Worm (Caenorhabditis elegans) whole organism, L4 larva: Measurements from ENCODE around the gene ZK112.4.
A peak's percentile ranks its signal among the peaks of the same experiment; 100 is the strongest.

Experiments
- F44E2.7 ChIP-seq: fragments of 200-800 bp; sonication (Bioruptor generic); IDR thresholded peaks from 2 replicates; pipeline ENCODE4 v2.1.2; 2022; ENCODE audit warnings: missing genetic modification characterization, missing compliant biosample characterization
- T20F7.1 ChIP-seq: fragments of 200-800 bp; sonication (Bioruptor generic); optimal IDR thresholded peaks from 2 replicates; lab custom pipeline; 2018; ENCODE audit warnings: mild to moderate bottlenecking, missing genetic modification characterization, missing compliant biosample characterization
- T26A8.4 ChIP-seq: fragments of 200-800 bp; sonication (Bioruptor generic); IDR thresholded peaks from 2 replicates; pipeline ENCODE4 v1.3.6; 2022; ENCODE audit warnings: missing genetic modification characterization, missing compliant biosample characterization
- Y75B8A.6 ChIP-seq: fragments of 200-800 bp; sonication (Bioruptor generic); IDR thresholded peaks from 2 replicates; pipeline ENCODE4 v1.3.6; 2022; ENCODE audit warnings: missing genetic modification reagents, missing genetic modification characterization, missing compliant biosample characterization
- ZK337.2 ChIP-seq: fragments of 200-800 bp; sonication (Bioruptor generic); IDR thresholded peaks from 2 replicates; pipeline ENCODE4 v1.3.6; 2022; ENCODE audit warnings: missing genetic modification reagents, missing genetic modification characterization, missing compliant biosample characterization
- aha-1 ChIP-seq: fragments of 150-350 bp; peaks from one replicate; lab custom pipeline; 2014; ENCODE audit warnings: missing biosample characterization, missing genetic modification characterization
- arid-1 ChIP-seq: fragments of 200-800 bp; sonication (Bioruptor generic); conservative IDR thresholded peaks from 2 replicates; pipeline ENCODE4 v1.3.6; 2022; ENCODE audit warnings: missing genetic modification reagents, missing genetic modification characterization, missing compliant biosample characterization
- attf-4 ChIP-seq: sonication (generic microtip); optimal IDR thresholded peaks from 3 replicates; lab custom pipeline; 2017; ENCODE audit warnings: missing biosample characterization, missing genetic modification characterization
- ceh-20 ChIP-seq: fragments of 200-800 bp; sonication (Bioruptor generic); IDR thresholded peaks from 2 replicates; pipeline ENCODE4 v1.3.6; 2022; ENCODE audit warnings: missing genetic modification reagents, missing genetic modification characterization, missing compliant biosample characterization
- daf-16 ChIP-seq, 3 experiments: sonication (generic microtip); optimal IDR thresholded peaks; 2 replicates each; lab custom pipeline; 2016 to 2017; ENCODE audit warnings: missing genetic modification characterization in 3 of 3, missing genetic modification reagents in 3 of 3, mild to moderate bottlenecking in 2 of 3, missing compliant biosample characterization in 2 of 3, missing biosample characterization in 1 of 3, moderate library complexity in 1 of 3
- dmd-6 ChIP-seq: fragments of 200-800 bp; sonication (Bioruptor generic); IDR thresholded peaks from 2 replicates; pipeline ENCODE4 v1.3.6; 2022; ENCODE audit warnings: missing genetic modification reagents, missing genetic modification characterization, missing compliant biosample characterization
- dmd-8 ChIP-seq: fragments of 200-800 bp; sonication (Bioruptor generic); IDR thresholded peaks from 2 replicates; pipeline ENCODE4 v1.3.6; 2022; ENCODE audit warnings: missing genetic modification characterization, missing compliant biosample characterization
- dve-1 ChIP-seq: sonication (generic microtip); optimal IDR thresholded peaks from 2 replicates; lab custom pipeline; 2017; ENCODE audit warnings: antibody characterized with exemption, mild to moderate bottlenecking, missing genetic modification characterization, missing compliant biosample characterization; ENCODE audit not compliant: insufficient read depth
- fkh-10 ChIP-seq: fragments of 150-350 bp; optimal IDR thresholded peaks from 2 replicates; lab custom pipeline; 2014; ENCODE audit warnings: missing biosample characterization, missing genetic modification reagents, missing genetic modification characterization
- hif-1 ChIP-seq, 2 experiments: sonication (generic microtip); optimal IDR thresholded peaks; 2 replicates each; lab custom pipeline; 2016 to 2017; ENCODE audit warnings: missing compliant biosample characterization in 2 of 2, missing genetic modification characterization in 2 of 2, missing genetic modification reagents in 2 of 2, missing genotype in 2 of 2, mild to moderate bottlenecking in 1 of 2
- hlh-11 ChIP-seq: fragments of 200-800 bp; sonication (Bioruptor generic); optimal IDR thresholded peaks from 2 replicates; lab custom pipeline; 2018; ENCODE audit warnings: mild to moderate bottlenecking, missing genetic modification characterization, missing compliant biosample characterization
- hlh-30 ChIP-seq: sonication (generic microtip); optimal IDR thresholded peaks from 2 replicates; lab custom pipeline; 2017; ENCODE audit warnings: antibody characterized with exemption, mild to moderate bottlenecking, missing genetic modification characterization, missing compliant biosample characterization; ENCODE audit not compliant: insufficient read depth
- lin-1 ChIP-seq: fragments of 200-800 bp; sonication (Bioruptor generic); IDR thresholded peaks from 2 replicates; pipeline ENCODE4 v1.3.6; 2022; ENCODE audit warnings: missing genetic modification reagents, missing genetic modification characterization, missing compliant biosample characterization
- lin-15B ChIP-seq: fragments of 150-350 bp; sonication (generic microtip); optimal IDR thresholded peaks from 3 replicates; lab custom pipeline; 2014; ENCODE audit warnings: missing biosample characterization, missing genetic modification characterization
- lin-38 ChIP-seq: fragments of 200-800 bp; sonication (Bioruptor generic); IDR thresholded peaks from 2 replicates; pipeline ENCODE4 v1.3.6; 2022; ENCODE audit warnings: missing genetic modification reagents, missing genetic modification characterization, missing compliant biosample characterization
- lin-39 ChIP-seq: fragments of 150-350 bp; optimal IDR thresholded peaks from 2 replicates; lab custom pipeline; 2014; ENCODE audit warnings: missing biosample characterization, missing genetic modification reagents, missing genetic modification characterization
- lsy-2 ChIP-seq, 2 experiments: fragments of 150-350 bp in 1 of 2; sonication (generic microtip) in 1 of 2; optimal IDR thresholded peaks; 2 replicates each; lab custom pipeline; 2014 to 2017; ENCODE audit warnings: missing biosample characterization in 2 of 2, missing genetic modification characterization in 2 of 2
- madf-5 ChIP-seq, 2 experiments: fragments of 200-800 bp; sonication (Bioruptor generic); IDR thresholded peaks; 2 replicates each; pipeline ENCODE4 v1.3.6; 2022; ENCODE audit warnings: missing compliant biosample characterization in 2 of 2, missing genetic modification characterization in 2 of 2
- madf-9 ChIP-seq: fragments of 200-800 bp; sonication (Bioruptor generic); conservative IDR thresholded peaks from 2 replicates; pipeline ENCODE4 v1.3.6; 2022; ENCODE audit warnings: missing genetic modification reagents, missing genetic modification characterization, missing compliant biosample characterization
- mes-2 ChIP-seq: sonication (generic microtip); optimal IDR thresholded peaks from 2 replicates; lab custom pipeline; 2016; ENCODE audit warnings: missing genotype, mild to moderate bottlenecking, missing genetic modification characterization, missing compliant biosample characterization; ENCODE audit not compliant: poor library complexity, severe bottlenecking
- mxl-3 ChIP-seq: fragments of 200-800 bp; sonication (Bioruptor generic); optimal IDR thresholded peaks from 2 replicates; lab custom pipeline; 2018; ENCODE audit warnings: mild to moderate bottlenecking, missing genetic modification characterization, missing compliant biosample characterization
- nhr-10 ChIP-seq: fragments of 150-350 bp; optimal IDR thresholded peaks from 2 replicates; lab custom pipeline; 2014; ENCODE audit warnings: missing biosample characterization, missing genetic modification characterization
- nhr-102 ChIP-seq: sonication (generic microtip); optimal IDR thresholded peaks from 2 replicates; lab custom pipeline; 2016; ENCODE audit warnings: mild to moderate bottlenecking, missing genetic modification characterization, moderate library complexity, missing compliant biosample characterization
- nhr-11 ChIP-seq: fragments of 150-350 bp; optimal IDR thresholded peaks from 2 replicates; lab custom pipeline; 2014; ENCODE audit warnings: missing biosample characterization, missing genetic modification characterization
- nhr-25 ChIP-seq: sonication (generic microtip); optimal IDR thresholded peaks from 2 replicates; lab custom pipeline; 2017; ENCODE audit warnings: missing genetic modification characterization, mild to moderate bottlenecking, missing compliant biosample characterization, antibody characterized with exemption, moderate library complexity, borderline replicate concordance; ENCODE audit not compliant: insufficient read depth
- nhr-28 ChIP-seq: fragments of 150-350 bp; optimal IDR thresholded peaks from 2 replicates; lab custom pipeline; 2014; ENCODE audit warnings: missing biosample characterization, missing genetic modification characterization
- nhr-48 ChIP-seq: sonication (generic microtip); optimal IDR thresholded peaks from 2 replicates; lab custom pipeline; 2016; ENCODE audit warnings: mild to moderate bottlenecking, missing genetic modification characterization, missing compliant biosample characterization
- nhr-76 ChIP-seq: fragments of 150-350 bp; optimal IDR thresholded peaks from 2 replicates; lab custom pipeline; 2014; ENCODE audit warnings: missing biosample characterization, missing genetic modification characterization
- php-3 ChIP-seq: fragments of 200-800 bp; sonication (Bioruptor generic); IDR thresholded peaks from 2 replicates; pipeline ENCODE4 v1.3.6; 2022; ENCODE audit warnings: missing genetic modification reagents, missing genetic modification characterization, missing compliant biosample characterization
- pqm-1 ChIP-seq: sonication (generic microtip); optimal IDR thresholded peaks from 2 replicates; lab custom pipeline; 2017; ENCODE audit warnings: missing biosample characterization, missing genetic modification characterization
- rbr-2 ChIP-seq: sonication (generic microtip); optimal IDR thresholded peaks from 2 replicates; lab custom pipeline; 2016; ENCODE audit warnings: missing genotype, missing genetic modification characterization, missing compliant biosample characterization
- sdz-12 ChIP-seq: fragments of 200-800 bp; sonication (Bioruptor generic); optimal IDR thresholded peaks from 2 replicates; lab custom pipeline; 2018; ENCODE audit warnings: mild to moderate bottlenecking, missing genetic modification characterization, missing compliant biosample characterization
- tag-97 ChIP-seq: fragments of 200-800 bp; sonication (Bioruptor generic); IDR thresholded peaks from 2 replicates; pipeline ENCODE4 v1.3.6; 2022; ENCODE audit warnings: missing genetic modification characterization, missing compliant biosample characterization
- tra-1 ChIP-seq: fragments of 200-800 bp; sonication (Bioruptor generic); IDR thresholded peaks from 2 replicates; pipeline ENCODE4 v1.3.6; 2022; ENCODE audit warnings: missing genetic modification reagents, missing genetic modification characterization, missing compliant biosample characterization
- unc-39 ChIP-seq: sonication (generic microtip); optimal IDR thresholded peaks from 2 replicates; lab custom pipeline; 2017; ENCODE audit warnings: missing biosample characterization, missing genetic modification characterization
- unc-62 ChIP-seq, 3 experiments: fragments of 150-350 bp in 1 of 3; sonication (generic microtip); optimal IDR thresholded peaks in 2 of 3; peaks in 1 of 3; 1 replicate in 1 of 3; 2 replicates in 2 of 3; lab custom pipeline; 2014 to 2017; ENCODE audit warnings: missing biosample characterization in 3 of 3, missing genetic modification characterization in 3 of 3, missing genetic modification reagents in 3 of 3, missing genotype in 1 of 3
- zfp-3 ChIP-seq: fragments of 200-800 bp; sonication (Bioruptor generic); conservative IDR thresholded peaks from 2 replicates; pipeline ENCODE4 v1.3.6; 2022; ENCODE audit warnings: missing genetic modification reagents, missing genetic modification characterization, missing compliant biosample characterization
- zip-2 ChIP-seq: fragments of 150-350 bp; optimal IDR thresholded peaks from 2 replicates; lab custom pipeline; 2014; ENCODE audit warnings: missing biosample characterization, missing genetic modification characterization

The ZK112.4 gene

ce11 chrIII:7765974-7766373 is 36.2 kb upstream of the ZK112.4 start, which contains the start of gene ZK686.2 (continued):
- TF ChIP-seq sdz-12 (GFP tag; lab: Kevin White, UChicago) (no peak), aha-1 (tag; lab: Kevin White, UChicago) (no peak), nhr-25 (tag; lab: Kevin White, UChicago) (no peak), madf-9 (GFP tag; lab: Robert Waterston, UW) (no peak), unc-39 (tag; lab: Kevin White, UChicago) (no peak), Y75B8A.6 (GFP tag; lab: Robert Waterston, UW) (no peak), fkh-10 (GFP tag; lab: Kevin White, UChicago) (no peak), ZK337.2 (GFP tag; lab: Robert Waterston, UW) (no peak), zip-2 (tag; lab: Kevin White, UChicago) (no peak), lin-15B (tag; lab: Kevin White, UChicago) (no peak), madf-5 (GFP tag; IDR thresholded peaks at IDR 0.05; lab: Robert Waterston, UW) (no peak), dmd-6 (GFP tag; lab: Robert Waterston, UW) (no peak), nhr-76 (tag; lab: Kevin White, UChicago) (no peak), hif-1 (tag; optimal IDR thresholded peaks at IDR 0.05; lab: Kevin White, UChicago) (no peak), F44E2.7 (GFP tag; lab: Robert Waterston, UW) (no peak), nhr-11 (tag; lab: Kevin White, UChicago) (no peak)
- TF ChIP-seq, all 104 proteins: peak for 9

ce11 chrIII:7763503-7763902 is 33.7 kb upstream of the ZK112.4 start, which contains the start of gene mtx-2:
Gene mtx-2 (minus strand): TSS chrIII:7763603.
- TF ChIP-seq aha-1 (tag; lab: Kevin White, UChicago) = no peak
- TF ChIP-seq T26A8.4 (GFP tag; lab: Robert Waterston, UW) = no peak
- TF ChIP-seq zfp-3 (GFP tag; lab: Robert Waterston, UW) = no peak
- no peak for TF ChIP-seq hlh-30 (tag; lab: Kevin White, UChicago)
- no peak for TF ChIP-seq dve-1 (tag; lab: Kevin White, UChicago)
- TF ChIP-seq php-3 (GFP tag; lab: Robert Waterston, UW) = no peak
- no peak for TF ChIP-seq lsy-2 (tag; optimal IDR thresholded peaks at IDR 0.05; lab: Kevin White, UChicago)
- TF ChIP-seq lin-38 (GFP tag; lab: Robert Waterston, UW) = no peak

- TF ChIP-seq dve-1 (tag; lab: Kevin White, UChicago) = peak; percentile 66
- no peak for TF ChIP-seq lin-38 (GFP tag; lab: Robert Waterston, UW)
- no peak for TF ChIP-seq daf-16 (GFP tag; optimal IDR thresholded peaks at IDR 0.05; lab: Kevin White, UChicago)
- peak; percentile 86 for TF ChIP-seq daf-16 (tag; optimal IDR thresholded peaks at IDR 0.05; lab: Kevin White, UChicago)
- TF ChIP-seq mxl-3 = no peak
- TF ChIP-seq arid-1 (GFP tag; lab: Robert Waterston, UW) = no peak
- TF ChIP-seq pqm-1 (tag; lab: Kevin White, UChicago) = peak; percentile 15
- TF ChIP-seq hlh-11 = peak; percentile 46
- TF ChIP-seq rbr-2 = no peak
- peak in 1 of 2 experiments; percentile 85 for TF ChIP-seq unc-62 (GFP tag; optimal IDR thresholded peaks at IDR 0.05 in 1 of 2; lab: Kevin White, UChicago)
- no peak for TF ChIP-seq unc-62 (tag; optimal IDR thresholded peaks at IDR 0.05; lab: Kevin White, UChicago)
- TF ChIP-seq dmd-6 (GFP tag; lab: Robert Waterston, UW) = peak; percentile 47
These were observed 32.4 kb upstream of the ZK112.4 start for ce11 chrIII:7762250-7762649.

- TF ChIP-seq tag-97 (GFP tag; lab: Robert Waterston, UW) (no peak), tra-1 (GFP tag; lab: Robert Waterston, UW) (peak; percentile 85), mes-2 (peak; percentile 35), nhr-102 (peak; percentile 70), nhr-48 (peak; percentile 61), nhr-28 (tag; lab: Kevin White, UChicago) (peak; percentile 80), daf-16 (GFP tag; optimal IDR thresholded peaks at IDR 0.05; lab: Kevin White, UChicago) (peak in 1 of 2 experiments; percentile 74), daf-16 (tag; optimal IDR thresholded peaks at IDR 0.05; lab: Kevin White, UChicago) (peak; percentile 97), hif-1 (tag; optimal IDR thresholded peaks at IDR 0.05; lab: Kevin White, UChicago) (no peak), T20F7.1 (peak; percentile 33), dmd-8 (GFP tag; lab: Robert Waterston, UW) (no peak), attf-4 (tag; lab: Kevin White, UChicago) (no peak), pqm-1 (tag; lab: Kevin White, UChicago) (peak; percentile 99), mxl-3 (peak; percentile 26), nhr-10 (tag; lab: Kevin White, UChicago) (no peak), php-3 (GFP tag; lab: Robert Waterston, UW) (peak; percentile 98), fkh-10 (GFP tag; lab: Kevin White, UChicago) (no peak), lin-1 (peak; percentile 86), lin-39 (tag; lab: Kevin White, UChicago) (no peak), ceh-20 (GFP tag; lab: Robert Waterston, UW) (peak; percentile 61; the same call in 1 of the 2 replicates)
These were observed 28.8 kb upstream of the ZK112.4 start, which contains the start of gene pcp-1 for ce11 chrIII:7758562-7758961. Gene pcp-1 (plus strand): TSS chrIII:7758903.
